Fruit fly (Drosophila melanogaster): ENCODE measurements around the gene fray.
A peak's percentile ranks its signal among the peaks of the same experiment; 100 is the strongest.

Gene fray

dm6 chr3R:18573699-18574259 lies 888 bp downstream of the fray start (continued):
- peak; percentile 88 for TF ChIP-seq CG6175 (GFP tag; IDR thresholded peaks at IDR 0.05)
- peak; percentile 96 for TF ChIP-seq Xbp1 (GFP tag; optimal IDR thresholded peaks at IDR 0.05)
- peak; percentile 93 for TF ChIP-seq tgo (GFP tag; IDR thresholded peaks at IDR 0.05)
- peak; percentile 90 for TF ChIP-seq Hand (GFP tag; optimal IDR thresholded peaks at IDR 0.05)
- no peak for TF ChIP-seq inv (GFP tag; IDR thresholded peaks at IDR 0.05; ENCODE audit: partially characterized antibody)
- peak; percentile 90 for TF ChIP-seq en (GFP tag; optimal IDR thresholded peaks at IDR 0.05)
- TF ChIP-seq CG13624 (GFP tag; optimal IDR thresholded peaks at IDR 0.05), result peak; percentile 93
- TF ChIP-seq CG18476 (GFP tag; optimal IDR thresholded peaks at IDR 0.05), result peak; percentile 92
- peak; percentile 94 for TF ChIP-seq fd96Cb (tag; optimal IDR thresholded peaks at IDR 0.05)
- no peak for TF ChIP-seq pan (optimal IDR thresholded peaks at IDR 0.05)
- peak in 1 of 2 experiments; percentile 92 for TF ChIP-seq pan (GFP tag; optimal IDR thresholded peaks at IDR 0.05 in 1 of 2, IDR thresholded peaks at IDR 0.05 in 1 of 2)
- TF ChIP-seq CG3065 (GFP tag; optimal IDR thresholded peaks at IDR 0.05), result peak; percentile 88
- TF ChIP-seq az2 (GFP tag; optimal IDR thresholded peaks at IDR 0.05), result peak; percentile 96

dm6 chr3R:18577739-18578417 lies 5.0 kb downstream of the fray start:
- TF ChIP-seq row (GFP tag; IDR thresholded peaks at IDR 0.05) (0 out of 3 replicates have a peak, but pooled peaks have one; percentile 11), CG12155 (GFP tag; optimal IDR thresholded peaks at IDR 0.05) (peak; percentile 41), Drgx (GFP tag; IDR thresholded peaks at IDR 0.05) (peak; percentile 45; the same call in 1 of the 2 replicates), al (GFP tag; IDR thresholded peaks at IDR 0.05) (no peak), Meics (GFP tag; optimal IDR thresholded peaks at IDR 0.05) (peak; percentile 19)

- TF ChIP-seq emc (GFP tag; optimal IDR thresholded peaks at IDR 0.05), result no peak
These were observed 8.1 kb downstream of the fray start for dm6 chr3R:18580979-18581378.

dm6 chr3R:18582236-18582635 lies 9.3 kb downstream of the fray start:
- TF ChIP-seq Med (GFP tag), result peak; percentile 23
- no peak for TF ChIP-seq CG6175 (GFP tag; IDR thresholded peaks at IDR 0.05)
- TF ChIP-seq disco-r (GFP tag; optimal IDR thresholded peaks at IDR 0.05), result no peak
- peak; percentile 39 for TF ChIP-seq sens (GFP tag)
- peak; percentile 12 for TF ChIP-seq lbe (GFP tag; optimal IDR thresholded peaks at IDR 0.05)
- TF ChIP-seq CG15479 (GFP tag; optimal IDR thresholded peaks at IDR 0.05), result peak; percentile 1
- TF ChIP-seq CG8281 (tag; optimal IDR thresholded peaks at IDR 0.05), result no peak

DNA sequence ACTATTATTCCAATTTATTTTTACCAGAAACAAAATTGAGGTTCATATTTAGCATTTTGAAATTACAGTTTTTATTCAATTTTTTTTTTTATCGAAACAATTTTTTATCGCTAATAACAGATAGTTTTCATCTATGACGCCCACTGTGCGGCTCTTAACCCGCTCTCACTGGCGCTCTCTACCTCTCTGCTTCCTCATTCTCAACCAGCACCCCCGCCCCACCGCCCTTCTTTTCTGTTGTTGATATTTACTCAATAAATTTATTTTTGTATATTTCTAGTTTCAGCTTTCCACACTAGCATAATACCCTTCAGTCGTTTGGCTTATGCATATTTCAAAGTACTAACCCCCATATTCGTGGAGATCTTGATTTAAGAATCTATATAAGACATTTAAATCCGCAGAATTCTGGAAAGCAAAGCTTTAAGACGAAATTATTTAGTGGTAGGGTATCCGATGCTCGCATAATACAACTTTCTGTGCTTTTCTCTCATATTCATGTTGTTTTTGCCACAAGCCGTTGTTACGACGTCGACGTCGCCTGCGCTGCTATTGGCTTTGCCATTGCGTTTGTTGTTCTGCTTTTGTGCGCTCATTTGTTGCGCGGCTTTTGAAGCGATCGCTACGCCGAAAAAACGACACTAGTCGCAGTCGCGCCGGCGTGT lies 11.1 kb downstream of the fray start:
- TF ChIP-seq CG2116 (GFP tag; optimal IDR thresholded peaks at IDR 0.05) (peak; percentile 80), Sry-β (GFP tag; optimal IDR thresholded peaks at IDR 0.05) (peak; percentile 77), nerfin-2 (GFP tag; IDR thresholded peaks at IDR 0.05; ENCODE audit: partially characterized antibody) (no peak), nmo (GFP tag; optimal IDR thresholded peaks at IDR 0.05) (peak; percentile 98), Hmr (GFP tag; optimal IDR thresholded peaks at IDR 0.05) (peak; percentile 97), otp (GFP tag; IDR thresholded peaks at IDR 0.05) (peak; percentile 97), CG32772 (GFP tag; IDR thresholded peaks at IDR 0.05) (peak; percentile 91), ro (GFP tag; IDR thresholded peaks at IDR 0.05) (peak; percentile 88), unpg (GFP tag; optimal IDR thresholded peaks at IDR 0.05) (peak; percentile 95), Ptx1 (GFP tag; IDR thresholded peaks at IDR 0.05) (peak; percentile 95), Side (GFP tag; optimal IDR thresholded peaks at IDR 0.05) (peak; percentile 94), ac (GFP tag; optimal IDR thresholded peaks at IDR 0.05) (peak; percentile 78), tll (GFP tag; optimal IDR thresholded peaks at IDR 0.05) (no peak), CG33557 (GFP tag; optimal IDR thresholded peaks at IDR 0.05) (peak; percentile 97), CG10565 (GFP tag; optimal IDR thresholded peaks at IDR 0.05) (peak; percentile 73), Mes4 (GFP tag; optimal IDR thresholded peaks at IDR 0.05) (peak; percentile 95), CG31224 (GFP tag; IDR thresholded peaks at IDR 0.05) (peak; percentile 89), CG9215 (GFP tag; IDR thresholded peaks at IDR 0.05) (peak; percentile 92)
